Fruit fly (Drosophila melanogaster) whole organism, embryonic: Measurements from ENCODE around the gene Sidpn.

Source experiments
- Aef1 ChIP-seq: fragments of 200-800 bp; sonication (Bioruptor generic); IDR thresholded peaks from 3 replicates; pipeline ENCODE4 v1.3.6; 2022; ENCODE audit warnings: missing biosample characterization, missing genetic modification characterization
- Antp ChIP-seq: fragments of 200-800 bp; sonication (Bioruptor generic); optimal IDR thresholded peaks from 3 replicates; lab custom pipeline; 2016; ENCODE audit warnings: missing biosample characterization, missing genetic modification characterization
- CG1024 ChIP-seq: fragments of 200-800 bp; sonication (Bioruptor generic); IDR thresholded peaks from 2 replicates; pipeline ENCODE4 v1.3.6; 2022; ENCODE audit warnings: missing biosample characterization, missing genetic modification characterization
- CG10274 ChIP-seq: fragments of 200-800 bp; sonication (Bioruptor generic); optimal IDR thresholded peaks from 3 replicates; lab custom pipeline; 2017; ENCODE audit warnings: missing biosample characterization, mild to moderate bottlenecking, missing genetic modification characterization
- CG10431 ChIP-seq: fragments of 200-800 bp; sonication (Bioruptor generic); optimal IDR thresholded peaks from 3 replicates; lab custom pipeline; 2018; ENCODE audit warnings: missing biosample characterization, mild to moderate bottlenecking, missing genetic modification characterization
- CG10462 ChIP-seq: fragments of 200-800 bp; sonication (Bioruptor generic); optimal IDR thresholded peaks from 2 replicates; lab custom pipeline; 2016; ENCODE audit warnings: missing biosample characterization, missing genetic modification characterization
- CG12071 ChIP-seq: fragments of 200-800 bp; sonication (Bioruptor generic); optimal IDR thresholded peaks from 3 replicates; lab custom pipeline; 2018; ENCODE audit warnings: missing biosample characterization, mild to moderate bottlenecking, missing genetic modification characterization
- CG12219 ChIP-seq: fragments of 200-800 bp; sonication (Bioruptor generic); optimal IDR thresholded peaks from 3 replicates; lab custom pipeline; 2018; ENCODE audit warnings: missing biosample characterization, mild to moderate bottlenecking, missing genetic modification characterization
- CG12744 ChIP-seq: fragments of 200-800 bp; sonication (Bioruptor generic); optimal IDR thresholded peaks from 2 replicates; lab custom pipeline; 2016; ENCODE audit warnings: missing biosample characterization, missing genetic modification characterization
- CG13624 ChIP-seq: fragments of 200-800 bp; sonication (Bioruptor generic); optimal IDR thresholded peaks from 2 replicates; lab custom pipeline; 2016; ENCODE audit warnings: missing biosample characterization, missing genetic modification characterization
- CG15514 ChIP-seq: fragments of 200-800 bp; sonication (Bioruptor generic); optimal IDR thresholded peaks from 3 replicates; lab custom pipeline; 2017; ENCODE audit warnings: missing biosample characterization, missing genetic modification characterization, mild to moderate bottlenecking, moderate library complexity, missing genetic modification reagents
- CG1603 ChIP-seq: fragments of 200-800 bp; sonication (Bioruptor generic); optimal IDR thresholded peaks from 2 replicates; lab custom pipeline; 2019; ENCODE audit warnings: missing biosample characterization, mild to moderate bottlenecking, missing genetic modification characterization, moderate library complexity
- CG17328 ChIP-seq: fragments of 200-800 bp; sonication (Bioruptor generic); IDR thresholded peaks from 2 replicates; pipeline ENCODE4 v1.3.6; 2022; ENCODE audit warnings: missing biosample characterization, missing genetic modification characterization
- CG1792 ChIP-seq: fragments of 200-800 bp; sonication (Bioruptor generic); optimal IDR thresholded peaks from 2 replicates; lab custom pipeline; 2016; ENCODE audit warnings: missing biosample characterization, missing genetic modification characterization
- CG18764 ChIP-seq: fragments of 200-800 bp; sonication (Bioruptor generic); optimal IDR thresholded peaks from 3 replicates; lab custom pipeline; 2016; ENCODE audit warnings: missing biosample characterization, missing genetic modification characterization
- CG2199 ChIP-seq: fragments of 200-800 bp; sonication (Bioruptor generic); IDR thresholded peaks from 3 replicates; pipeline ENCODE4 v1.3.6; 2022; ENCODE audit warnings: missing biosample characterization, missing genetic modification characterization
- CG30020 ChIP-seq: fragments of 200-800 bp; optimal IDR thresholded peaks from 2 replicates; lab custom pipeline; 2019; ENCODE audit warnings: missing biosample characterization, mild to moderate bottlenecking, missing genetic modification characterization, moderate library complexity
- CG31224 ChIP-seq: fragments of 200-800 bp; sonication (Bioruptor generic); IDR thresholded peaks from 2 replicates; pipeline ENCODE4 v1.3.6; 2022; ENCODE audit warnings: missing biosample characterization, missing genetic modification characterization
- CG42726 ChIP-seq: fragments of 200-800 bp; sonication (Bioruptor generic); IDR thresholded peaks from 2 replicates; pipeline ENCODE4 v1.3.6; 2022; ENCODE audit warnings: missing biosample characterization, missing genetic modification characterization; ENCODE audit not compliant: partially characterized antibody
- CG4328 ChIP-seq: fragments of 200-800 bp; sonication (Bioruptor generic); optimal IDR thresholded peaks from 3 replicates; lab custom pipeline; 2017; ENCODE audit warnings: missing biosample characterization, missing genetic modification reagents, missing genetic modification characterization
- CG4707 ChIP-seq: fragments of 200-800 bp; sonication (Bioruptor generic); optimal IDR thresholded peaks from 2 replicates; lab custom pipeline; 2018; ENCODE audit warnings: missing biosample characterization, mild to moderate bottlenecking, missing genetic modification characterization, moderate library complexity
- CG4854 ChIP-seq: fragments of 200-800 bp; sonication (Bioruptor generic); optimal IDR thresholded peaks from 2 replicates; lab custom pipeline; 2016; ENCODE audit warnings: missing biosample characterization, missing genetic modification characterization, inconsistent platforms
- CG6272 ChIP-seq: fragments of 200-800 bp; sonication (Bioruptor generic); IDR thresholded peaks from 2 replicates; pipeline ENCODE4 v1.3.6; 2022; ENCODE audit warnings: missing biosample characterization, missing genetic modification characterization
- CG8359 ChIP-seq: fragments of 200-800 bp; sonication (Bioruptor generic); optimal IDR thresholded peaks from 2 replicates; lab custom pipeline; 2017; ENCODE audit warnings: missing biosample characterization, mild to moderate bottlenecking, missing genetic modification characterization, borderline replicate concordance
- CG8944 ChIP-seq: fragments of 200-800 bp; sonication (Bioruptor generic); optimal IDR thresholded peaks from 3 replicates; lab custom pipeline; 2016; ENCODE audit warnings: missing biosample characterization, missing genetic modification characterization
- CG9817 ChIP-seq: fragments of 200-800 bp; sonication (Bioruptor generic); optimal IDR thresholded peaks from 2 replicates; lab custom pipeline; 2018; ENCODE audit warnings: missing biosample characterization, mild to moderate bottlenecking, missing genetic modification characterization, moderate library complexity
- Dad ChIP-seq: fragments of 200-800 bp; sonication (Bioruptor generic); optimal IDR thresholded peaks from 3 replicates; lab custom pipeline; 2016; ENCODE audit warnings: missing biosample characterization, missing genetic modification characterization
- Doc3 ChIP-seq: fragments of 200-800 bp; sonication (Bioruptor generic); IDR thresholded peaks from 3 replicates; pipeline ENCODE4 v1.3.6; 2022; ENCODE audit warnings: missing biosample characterization, missing genetic modification characterization; ENCODE audit not compliant: partially characterized antibody
- Elba2 ChIP-seq: fragments of 200-800 bp; sonication (Bioruptor generic); optimal IDR thresholded peaks from 3 replicates; lab custom pipeline; 2016; ENCODE audit warnings: missing biosample characterization, missing genetic modification characterization
- H2.0 ChIP-seq: fragments of 200-800 bp; sonication (Bioruptor generic); IDR thresholded peaks from 2 replicates; pipeline ENCODE4 v1.3.6; 2022; ENCODE audit warnings: missing biosample characterization, missing genetic modification characterization
- HLH4C ChIP-seq: fragments of 200-800 bp; sonication (Bioruptor generic); IDR thresholded peaks from 3 replicates; pipeline ENCODE4 v1.3.6; 2022; ENCODE audit warnings: missing biosample characterization, missing genetic modification characterization; ENCODE audit not compliant: partially characterized antibody
- Usf ChIP-seq: fragments of 200-800 bp; sonication (Bioruptor generic); optimal IDR thresholded peaks from 2 replicates; lab custom pipeline; 2017; ENCODE audit warnings: missing genotype, missing biosample characterization, missing genetic modification characterization
- YL-1 ChIP-seq: fragments of 200-800 bp; sonication (Bioruptor generic); optimal IDR thresholded peaks from 3 replicates; lab custom pipeline; 2017; ENCODE audit warnings: missing biosample characterization, mild to moderate bottlenecking, missing genetic modification characterization
- ato ChIP-seq: fragments of 200-800 bp; sonication (Bioruptor generic); IDR thresholded peaks from 2 replicates; pipeline ENCODE4 v1.3.6; 2022; ENCODE audit warnings: missing biosample characterization, missing genetic modification characterization; ENCODE audit not compliant: partially characterized antibody
- chinmo ChIP-seq: fragments of 200-800 bp; sonication (Bioruptor generic); IDR thresholded peaks from 4 replicates; pipeline ENCODE4 v1.3.6; 2022; ENCODE audit warnings: missing biosample characterization, missing genetic modification characterization; ENCODE audit not compliant: partially characterized antibody
- corto ChIP-seq: fragments of 200-800 bp; sonication (Bioruptor generic); optimal IDR thresholded peaks from 2 replicates; lab custom pipeline; 2016; ENCODE audit warnings: missing biosample characterization, mild to moderate bottlenecking, missing genetic modification characterization, moderate library complexity
- croc ChIP-seq: fragments of 200-800 bp; sonication (Bioruptor generic); conservative IDR thresholded peaks from 3 replicates; pipeline ENCODE4 v1.3.6; 2022; ENCODE audit warnings: missing biosample characterization, missing genetic modification characterization
- dmrt99B ChIP-seq: fragments of 200-800 bp; sonication (Bioruptor generic); optimal IDR thresholded peaks from 2 replicates; lab custom pipeline; 2018; ENCODE audit warnings: missing biosample characterization, mild to moderate bottlenecking, missing genetic modification characterization, moderate library complexity
- eve ChIP-seq, 2 experiments: fragments of >200 bp; optimal IDR thresholded peaks; 2 replicates each; lab custom pipeline; 2017; ENCODE audit warnings: missing biosample characterization in 2 of 2, missing genetic modification characterization in 2 of 2
- hb ChIP-seq: fragments of 200-800 bp; sonication (Bioruptor generic); IDR thresholded peaks from 3 replicates; pipeline ENCODE4 v1.3.6; 2022; ENCODE audit warnings: missing biosample characterization, missing genetic modification characterization; ENCODE audit not compliant: partially characterized antibody
- jumu ChIP-seq: fragments of 200-800 bp; sonication (Bioruptor generic); optimal IDR thresholded peaks from 3 replicates; lab custom pipeline; 2016; ENCODE audit warnings: missing biosample characterization, missing genetic modification characterization
- kni ChIP-seq: fragments of 200-800 bp; sonication (Bioruptor generic); optimal IDR thresholded peaks from 3 replicates; lab custom pipeline; 2017; ENCODE audit warnings: mild to moderate bottlenecking, missing biosample characterization, missing genetic modification reagents, missing genetic modification characterization
- lilli ChIP-seq: fragments of 200-800 bp; sonication (Bioruptor generic); optimal IDR thresholded peaks from 3 replicates; lab custom pipeline; 2016; ENCODE audit warnings: missing biosample characterization, missing genetic modification characterization
- ranshi ChIP-seq: fragments of 200-800 bp; sonication (Bioruptor generic); IDR thresholded peaks from 2 replicates; pipeline ENCODE4 v1.3.6; 2022; ENCODE audit warnings: missing biosample characterization, missing genetic modification characterization
- rib ChIP-seq: fragments of 200-800 bp; sonication (Bioruptor generic); IDR thresholded peaks from 2 replicates; pipeline ENCODE4 v1.3.6; 2022; ENCODE audit warnings: missing biosample characterization, missing genetic modification characterization
- tll ChIP-seq, 2 experiments: fragments of 200-800 bp in 1 of 2; fragments of >200 bp in 1 of 2; sonication (Bioruptor generic) in 1 of 2; optimal IDR thresholded peaks; 2 replicates each; lab custom pipeline; 2017 to 2019; ENCODE audit warnings: missing biosample characterization in 2 of 2, missing genetic modification characterization in 2 of 2, mild to moderate bottlenecking in 1 of 2, moderate library complexity in 1 of 2
- vvl ChIP-seq: fragments of 200-800 bp; sonication (Bioruptor generic); IDR thresholded peaks from 2 replicates; pipeline ENCODE4 v1.3.6; 2022; ENCODE audit warnings: missing biosample characterization, missing genetic modification characterization
- zen ChIP-seq: fragments of 200-800 bp; sonication (Bioruptor generic); optimal IDR thresholded peaks from 3 replicates; lab custom pipeline; 2018; ENCODE audit warnings: missing biosample characterization, mild to moderate bottlenecking, missing genetic modification characterization, moderate library complexity
- zf30C ChIP-seq: fragments of 200-800 bp; sonication (Bioruptor generic); optimal IDR thresholded peaks from 3 replicates; lab custom pipeline; 2018; ENCODE audit warnings: missing biosample characterization, mild to moderate bottlenecking, missing genetic modification characterization

Sidpn gene

DNA sequence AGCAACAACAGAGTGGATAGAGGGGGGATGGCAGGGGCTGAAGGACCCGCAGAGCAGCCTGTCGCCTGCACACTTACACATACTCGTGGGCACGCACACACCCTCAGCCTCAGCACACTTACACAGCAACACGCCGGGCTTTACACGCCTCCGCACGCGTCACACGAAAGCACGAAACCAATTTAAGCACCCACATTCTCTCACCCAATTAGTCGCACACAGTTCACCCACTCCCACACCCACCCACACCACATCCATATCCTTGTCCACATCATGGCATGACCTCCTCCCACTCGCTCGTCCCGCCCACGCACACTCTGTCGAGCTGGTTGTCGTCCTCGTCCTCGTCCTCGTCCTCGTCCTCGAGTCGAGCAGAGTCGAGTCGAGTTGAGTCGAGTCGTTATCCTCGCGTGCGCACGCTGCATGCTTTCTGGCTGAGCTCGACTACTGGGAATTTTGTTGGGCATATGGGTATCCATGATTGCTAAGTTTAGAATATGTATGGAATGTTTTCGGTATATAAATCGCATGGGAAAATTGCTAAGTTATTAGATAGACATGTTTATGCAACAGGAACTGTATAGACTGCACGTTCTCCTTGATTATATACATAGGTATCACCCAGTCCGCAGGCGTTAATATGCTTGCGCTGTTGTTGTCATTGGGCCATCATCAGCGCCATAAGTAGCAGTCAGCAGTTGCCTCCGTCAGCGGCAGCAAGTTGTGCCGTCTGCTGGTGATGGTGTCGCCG lies 15.4 kb upstream of the Sidpn start (continued):
- TF ChIP-seq corto (GFP tag; lab: Kevin White, UChicago), result peak; percentile 45
- peak; percentile 88 for TF ChIP-seq dmrt99B (tag; lab: Kevin White, UChicago)
- peak; percentile 81 for TF ChIP-seq CG8944 (GFP tag; lab: Kevin White, UChicago)
- peak; percentile 58 for TF ChIP-seq CG4854
- peak; percentile 85 for TF ChIP-seq CG13624 (GFP tag; lab: Kevin White, UChicago)
- TF ChIP-seq CG4707 (GFP tag; lab: Kevin White, UChicago), result no peak
- no peak for TF ChIP-seq tll (GFP tag; optimal IDR thresholded peaks at IDR 0.05; lab: Kevin White, UChicago)
- no peak for TF ChIP-seq CG8359
- peak; percentile 37 for TF ChIP-seq CG18764 (GFP tag; lab: Kevin White, UChicago)
- TF ChIP-seq CG1792 (GFP tag; lab: Kevin White, UChicago), result peak; percentile 71
- peak; percentile 70 for TF ChIP-seq CG31224 (GFP tag; lab: Robert Waterston, UW)
- no peak for TF ChIP-seq Elba2 (GFP tag; lab: Kevin White, UChicago)
- peak; percentile 75 for TF ChIP-seq CG17328 (GFP tag; lab: Robert Waterston, UW)
- TF ChIP-seq rib (GFP tag; lab: Robert Waterston, UW), result no peak
- no peak for TF ChIP-seq CG4328 (GFP tag; lab: Kevin White, UChicago)
- TF ChIP-seq vvl (GFP tag; lab: Robert Waterston, UW), result peak; percentile 89
- TF ChIP-seq CG10274, result peak; percentile 45
- TF ChIP-seq CG1024 (GFP tag; lab: Robert Waterston, UW), result peak; percentile 73
- TF ChIP-seq Usf (GFP tag; lab: Kevin White, UChicago), result peak; percentile 10
- no peak for TF ChIP-seq eve (GFP tag; optimal IDR thresholded peaks at IDR 0.05; lab: Kevin White, UChicago)
- TF ChIP-seq CG9817 (tag; lab: Kevin White, UChicago), result peak; percentile 76
- TF ChIP-seq CG30020, result no peak
- peak; percentile 86 for TF ChIP-seq Antp
- peak; percentile 85 for TF ChIP-seq CG1603
- TF ChIP-seq zf30C, result no peak
- TF ChIP-seq jumu (GFP tag; lab: Kevin White, UChicago), result peak; percentile 84
- peak; percentile 90 for TF ChIP-seq lilli (GFP tag; lab: Kevin White, UChicago)
- peak; percentile 49 for TF ChIP-seq CG12744 (GFP tag; lab: Kevin White, UChicago)
- no peak for TF ChIP-seq HLH4C (GFP tag; lab: Robert Waterston, UW)
- peak; percentile 3 for TF ChIP-seq CG10462
- TF ChIP-seq CG10431 (GFP tag; lab: Kevin White, UChicago), result no peak
- peak; percentile 67 for TF ChIP-seq Dad (GFP tag; lab: Kevin White, UChicago)
- TF ChIP-seq croc (GFP tag; lab: Robert Waterston, UW), result peak; percentile 71
- TF ChIP-seq hb (GFP tag; lab: Robert Waterston, UW), result no peak
- peak; percentile 5 for TF ChIP-seq zen (tag; lab: Kevin White, UChicago)
- TF ChIP-seq CG15514 (GFP tag; lab: Kevin White, UChicago), result peak; percentile 63
- peak; percentile 80 for TF ChIP-seq CG12219 (GFP tag; lab: Kevin White, UChicago)
- peak; percentile 74 for TF ChIP-seq CG12071 (GFP tag; lab: Kevin White, UChicago)
- TF ChIP-seq ato (GFP tag; lab: Robert Waterston, UW), result no peak
- TF ChIP-seq CG6272 (GFP tag; lab: Robert Waterston, UW), result peak; percentile 78
- TF ChIP-seq H2.0 (GFP tag; lab: Robert Waterston, UW), result peak; percentile 81
- peak; percentile 81 for TF ChIP-seq ranshi (GFP tag; lab: Robert Waterston, UW)
- no peak for TF ChIP-seq CG42726 (GFP tag; lab: Robert Waterston, UW)
- no peak for TF ChIP-seq Doc3
- TF ChIP-seq Aef1 (GFP tag; lab: Robert Waterston, UW), result peak; percentile 85
- TF ChIP-seq chinmo (GFP tag; lab: Robert Waterston, UW), result no peak
- TF ChIP-seq YL-1, result no peak
- 0 out of 3 replicates have a peak, but pooled peaks have one; percentile 52 for TF ChIP-seq CG2199
- TF ChIP-seq kni (GFP tag; lab: Kevin White, UChicago), result no peak
